Worm (Caenorhabditis elegans) whole organism, early embryonic: ENCODE measurements around the gene nspc-20.

Experiments
- B0310.2 ChIP-seq: sonication (generic microtip); optimal IDR thresholded peaks from 2 replicates; lab custom pipeline; 2016; ENCODE audit warnings: mild to moderate bottlenecking, missing genetic modification characterization, missing compliant biosample characterization
- F13C5.2 ChIP-seq: sonication (generic microtip); optimal IDR thresholded peaks from 2 replicates; lab custom pipeline; 2017; ENCODE audit warnings: mild to moderate bottlenecking, missing genetic modification characterization, inconsistent platforms, missing compliant biosample characterization
- aly-1 ChIP-seq: sonication (generic microtip); optimal IDR thresholded peaks from 2 replicates; lab custom pipeline; 2016; ENCODE audit warnings: missing genetic modification characterization, missing compliant biosample characterization
- ama-1 ChIP-seq: fragments of 150-350 bp; optimal IDR thresholded peaks from 2 replicates; lab custom pipeline; 2014
- ceh-13 ChIP-seq: fragments of 200-800 bp; sonication (Bioruptor generic); optimal IDR thresholded peaks from 2 replicates; lab custom pipeline; 2018; ENCODE audit warnings: mild to moderate bottlenecking, missing genetic modification characterization, missing compliant biosample characterization
- ceh-36 ChIP-seq: sonication (generic microtip); optimal IDR thresholded peaks from 2 replicates; lab custom pipeline; 2016; ENCODE audit warnings: missing genetic modification characterization, inconsistent platforms, missing compliant biosample characterization
- ets-7 ChIP-seq: sonication (generic microtip); optimal IDR thresholded peaks from 2 replicates; lab custom pipeline; 2016; ENCODE audit warnings: missing genotype, missing genetic modification characterization, missing compliant biosample characterization
- flt-1 ChIP-seq: fragments of 200-800 bp; sonication (Bioruptor generic); IDR thresholded peaks from 2 replicates; pipeline ENCODE4 v1.3.6; 2022; ENCODE audit warnings: missing genetic modification characterization, missing compliant biosample characterization
- hmbx-1 ChIP-seq: sonication (generic microtip); optimal IDR thresholded peaks from 2 replicates; lab custom pipeline; 2016; ENCODE audit warnings: mild to moderate bottlenecking, missing genetic modification characterization, missing compliant biosample characterization
- hmg-4 ChIP-seq: fragments of 200-800 bp; sonication (Bioruptor generic); optimal IDR thresholded peaks from 2 replicates; lab custom pipeline; 2018; ENCODE audit warnings: mild to moderate bottlenecking, missing genetic modification characterization, missing compliant biosample characterization
- hnd-1 ChIP-seq: sonication (generic microtip); optimal IDR thresholded peaks from 2 replicates; lab custom pipeline; 2016; ENCODE audit warnings: missing genetic modification characterization, missing compliant biosample characterization
- pes-1 ChIP-seq: fragments of 200-800 bp; sonication (Bioruptor generic); IDR thresholded peaks from 2 replicates; pipeline ENCODE4 v1.3.6; 2022; ENCODE audit warnings: missing genetic modification reagents, missing genetic modification characterization, missing compliant biosample characterization
- scrt-1 ChIP-seq: fragments of 200-800 bp; sonication (Bioruptor generic); IDR thresholded peaks from 2 replicates; pipeline ENCODE4 v1.3.6; 2022; ENCODE audit warnings: missing genetic modification characterization, missing compliant biosample characterization
- sea-1 ChIP-seq: fragments of 200-800 bp; sonication (Bioruptor generic); conservative IDR thresholded peaks from 2 replicates; pipeline ENCODE4 v1.3.6; 2022; ENCODE audit warnings: missing genetic modification characterization, missing compliant biosample characterization
- tbx-11 ChIP-seq: fragments of 200-800 bp; sonication (Bioruptor generic); IDR thresholded peaks from 2 replicates; pipeline ENCODE4 v1.3.6; 2022; ENCODE audit warnings: missing genetic modification characterization, missing compliant biosample characterization
- tbx-37 ChIP-seq: fragments of 200-800 bp; sonication (Bioruptor generic); conservative IDR thresholded peaks from 2 replicates; pipeline ENCODE4 v1.3.6; 2022; ENCODE audit warnings: missing genetic modification reagents, missing genetic modification characterization, missing compliant biosample characterization
- tra-4 ChIP-seq: sonication (generic microtip); optimal IDR thresholded peaks from 2 replicates; lab custom pipeline; 2017; ENCODE audit warnings: missing genetic modification characterization, missing compliant biosample characterization

nspc-20 gene

ce11 chrX:14557936-14558554 lies 28.0 kb upstream of the nspc-20 start, which contains the start of gene nhr-3:
nhr-3 (plus strand) TSS chrX:14558504.
- no peak for TF ChIP-seq flt-1 (GFP tag; lab: Robert Waterston, UW)
- no peak for TF ChIP-seq ceh-13

ce11 chrX:14557352-14557935 lies 27.4 kb upstream of the nspc-20 start:
- TF ChIP-seq scrt-1 (no peak), aly-1 (no peak), tbx-37 (no peak), pes-1 (GFP tag; lab: Robert Waterston, UW) (no peak), tra-4 (tag; lab: Kevin White, UChicago) (no peak), ceh-13 (no peak), flt-1 (GFP tag; lab: Robert Waterston, UW) (no peak), hmbx-1 (tag; lab: Kevin White, UChicago) (no peak)

- TF ChIP-seq flt-1 (GFP tag; lab: Robert Waterston, UW), result no peak
- no peak for TF ChIP-seq aly-1
- no peak for TF ChIP-seq ets-7 (tag; lab: Kevin White, UChicago)
- no peak for TF ChIP-seq tbx-37
- TF ChIP-seq scrt-1, result no peak
- no peak for TF ChIP-seq tra-4 (tag; lab: Kevin White, UChicago)
- no peak for TF ChIP-seq ama-1
- no peak for TF ChIP-seq ceh-36
- TF ChIP-seq ceh-13, result no peak
- no peak for TF ChIP-seq hmg-4 (GFP tag; lab: Kevin White, UChicago)
Observed at ce11 chrX:14556403-14556802, 26.4 kb upstream of the nspc-20 start.

ce11 chrX:14549709-14550199 lies 19.7 kb upstream of the nspc-20 start, which contains the start of gene ram-5:
ram-5 (plus strand) TSS chrX:14550149.
- TF ChIP-seq hnd-1 (tag; lab: Kevin White, UChicago), result no peak
- TF ChIP-seq ets-7 (tag; lab: Kevin White, UChicago), result no peak
- no peak for TF ChIP-seq ama-1
- TF ChIP-seq tbx-37, result no peak
- no peak for TF ChIP-seq hmg-4 (GFP tag; lab: Kevin White, UChicago)

ce11 chrX:14545543-14545942 lies 15.5 kb upstream of the nspc-20 start, which contains the start of gene enri-2:
enri-2 (plus strand) TSS chrX:14545843.
- TF ChIP-seq scrt-1, result no peak
- no peak for TF ChIP-seq pes-1 (GFP tag; lab: Robert Waterston, UW)
- TF ChIP-seq tbx-37, result no peak
- no peak for TF ChIP-seq tbx-11 (GFP tag; lab: Robert Waterston, UW)
- TF ChIP-seq sea-1 (GFP tag; lab: Robert Waterston, UW), result no peak

- no peak for TF ChIP-seq flt-1 (GFP tag; lab: Robert Waterston, UW)
- TF ChIP-seq ceh-13, result no peak
- TF ChIP-seq tbx-11 (GFP tag; lab: Robert Waterston, UW), result no peak
- TF ChIP-seq pes-1 (GFP tag; lab: Robert Waterston, UW), result no peak
- no peak for TF ChIP-seq ceh-36
- no peak for TF ChIP-seq aly-1
- TF ChIP-seq B0310.2 (tag; lab: Kevin White, UChicago), result no peak
- TF ChIP-seq sea-1 (GFP tag; lab: Robert Waterston, UW), result no peak
- no peak for TF ChIP-seq hmbx-1 (tag; lab: Kevin White, UChicago)
- no peak for TF ChIP-seq ama-1
- no peak for TF ChIP-seq ets-7 (tag; lab: Kevin White, UChicago)
- TF ChIP-seq hnd-1 (tag; lab: Kevin White, UChicago), result no peak
Observed at ce11 chrX:14543224-14543623, 13.2 kb upstream of the nspc-20 start, which contains the start of gene T24C2.3. T24C2.3 (plus strand) TSS chrX:14543524.

ce11 chrX:14541992-14542391 lies 12.0 kb upstream of the nspc-20 start, which contains the start of gene fbxa-81:
fbxa-81 (minus strand) TSS chrX:14542092.
- TF ChIP-seq pes-1 (GFP tag; lab: Robert Waterston, UW) (no peak), ets-7 (tag; lab: Kevin White, UChicago) (no peak), B0310.2 (tag; lab: Kevin White, UChicago) (no peak), ama-1 (no peak), scrt-1 (no peak), ceh-13 (no peak), hnd-1 (tag; lab: Kevin White, UChicago) (no peak), flt-1 (GFP tag; lab: Robert Waterston, UW) (no peak), hmg-4 (GFP tag; lab: Kevin White, UChicago) (no peak), ceh-36 (no peak), tbx-11 (GFP tag; lab: Robert Waterston, UW) (no peak)

- TF ChIP-seq tbx-37, result no peak
- TF ChIP-seq ceh-36, result no peak
- TF ChIP-seq tra-4 (tag; lab: Kevin White, UChicago), result no peak
- TF ChIP-seq hmbx-1 (tag; lab: Kevin White, UChicago), result no peak
- no peak for TF ChIP-seq ceh-13
- TF ChIP-seq ama-1, result no peak
Observed at ce11 chrX:14539468-14539867, 9.5 kb upstream of the nspc-20 start.

- no peak for TF ChIP-seq B0310.2 (tag; lab: Kevin White, UChicago)
- no peak for TF ChIP-seq ceh-36
- TF ChIP-seq hmg-4 (GFP tag; lab: Kevin White, UChicago), result no peak
- TF ChIP-seq hmbx-1 (tag; lab: Kevin White, UChicago), result no peak
- TF ChIP-seq tbx-11 (GFP tag; lab: Robert Waterston, UW), result no peak
- no peak for TF ChIP-seq tra-4 (tag; lab: Kevin White, UChicago)
- TF ChIP-seq ceh-13, result no peak
- TF ChIP-seq ets-7 (tag; lab: Kevin White, UChicago), result no peak
- TF ChIP-seq scrt-1, result no peak
- TF ChIP-seq ama-1, result no peak
- TF ChIP-seq aly-1, result no peak
- TF ChIP-seq F13C5.2, result no peak
- no peak for TF ChIP-seq hnd-1 (tag; lab: Kevin White, UChicago)
- TF ChIP-seq sea-1 (GFP tag; lab: Robert Waterston, UW), result no peak
- no peak for TF ChIP-seq flt-1 (GFP tag; lab: Robert Waterston, UW)
- TF ChIP-seq tbx-37, result no peak
- TF ChIP-seq pes-1 (GFP tag; lab: Robert Waterston, UW), result no peak
Observed at ce11 chrX:14537625-14538024, 7.6 kb upstream of the nspc-20 start.
